Worm (Caenorhabditis elegans) whole organism, L4/young adult: ENCODE measurements around the gene add-2.

ENCODE experiments used
- W03F9.2 ChIP-seq: fragments of 150-350 bp; optimal IDR thresholded peaks from 2 replicates; lab custom pipeline; 2014; ENCODE audit warnings: missing biosample characterization, missing genetic modification characterization
- dao-5 ChIP-seq: sonication (generic microtip); optimal IDR thresholded peaks from 2 replicates; lab custom pipeline; 2016; ENCODE audit warnings: missing genotype, missing genetic modification characterization, moderate library complexity, missing compliant biosample characterization
- him-1 ChIP-seq: sonication (generic microtip); optimal IDR thresholded peaks from 2 replicates; lab custom pipeline; 2016; ENCODE audit warnings: missing genotype, missing genetic modification reagents, missing genetic modification characterization, missing compliant biosample characterization

DNA sequence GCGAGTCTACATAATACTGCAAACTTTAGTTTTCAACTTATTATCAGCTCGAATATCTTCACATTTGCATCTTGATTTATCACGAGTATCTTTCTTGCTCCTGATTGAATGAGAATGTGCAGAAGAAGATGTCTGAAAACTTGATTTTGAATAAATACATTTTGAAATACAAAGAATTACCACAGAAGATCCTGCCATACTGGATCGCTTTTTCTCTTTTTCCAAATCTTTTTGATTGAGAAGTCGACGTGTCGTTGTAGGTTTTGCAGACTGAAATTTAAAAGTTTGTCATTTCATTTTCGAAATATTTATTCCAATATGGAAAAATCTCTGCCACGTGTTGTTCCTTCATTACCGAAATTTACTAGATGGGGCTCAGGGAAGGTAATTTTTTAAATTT is 17.3 kb downstream of the add-2 start, which contains the start of gene C52E4.12:
- TF ChIP-seq him-1 (no peak), dao-5 (tag; lab: Kevin White, UChicago) (no peak), W03F9.2 (no peak)
